Worm (Caenorhabditis elegans): ENCODE data around the gene C25E10.12.

C25E10.12 gene

DNA sequence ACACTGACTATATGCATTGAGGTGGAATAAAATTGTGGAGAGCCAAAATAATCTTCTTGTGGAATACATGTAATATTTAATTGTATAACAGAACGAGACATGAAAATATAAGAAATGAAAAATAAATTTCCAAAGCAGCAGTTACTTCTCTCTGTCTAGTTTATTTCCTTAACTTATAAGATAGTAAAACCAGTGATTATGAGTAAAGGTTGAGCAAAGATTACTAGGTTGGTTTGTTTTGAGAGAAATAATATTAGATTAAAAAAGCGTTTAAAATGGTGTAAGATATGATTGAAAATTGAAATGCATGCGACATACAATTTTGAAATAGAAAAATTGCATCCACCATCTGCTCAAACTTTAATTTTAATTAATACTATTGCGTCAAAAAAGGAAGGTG, 48.5 kb downstream of the C25E10.12 start, which contains the start of gene srh-201:
Gene srh-201 (minus strand): TSS at position 101 of the 400 bp plus-strand sequence.
- TF ChIP-seq flt-1 (GFP tag; IDR thresholded peaks at IDR 0.05) (no peak), aly-1 (tag; optimal IDR thresholded peaks at IDR 0.05) (no peak), F13C5.2 (tag; optimal IDR thresholded peaks at IDR 0.05) (no peak), hmbx-1 (tag; optimal IDR thresholded peaks at IDR 0.05) (no peak), pes-1 (GFP tag; IDR thresholded peaks at IDR 0.05) (no peak)

Data from whole organism, early embryonic.